Fruit fly (Drosophila melanogaster): ENCODE results near the gene Usf.

- TF ChIP-seq psq (optimal IDR thresholded peaks at IDR 0.05) (no peak), CG8478 (optimal IDR thresholded peaks at IDR 0.05) (no peak), pan (optimal IDR thresholded peaks at IDR 0.05) (no peak), Dll (optimal IDR thresholded peaks at IDR 0.05) (no peak)
Observed at dm6 chrX:4554718-4555117, 6.1 kb upstream of the Usf start.
